Fruit fly (Drosophila melanogaster) whole organism, adult: ENCODE measurements around the gene Osi15.

ENCODE experiments used
- CG11617 ChIP-seq: fragments of 200-800 bp; sonication (Bioruptor generic); optimal IDR thresholded peaks from 2 replicates; lab custom pipeline; 2017; ENCODE audit warnings: mild to moderate bottlenecking, missing biosample characterization, missing genetic modification reagents, missing genetic modification characterization
- CG12768 ChIP-seq: fragments of 200-800 bp; sonication (Bioruptor generic); optimal IDR thresholded peaks from 2 replicates; lab custom pipeline; 2017; ENCODE audit warnings: missing biosample characterization, missing genetic modification characterization, mild to moderate bottlenecking, moderate library complexity, missing genetic modification reagents
- CG14711 ChIP-seq: fragments of 200-800 bp; sonication (Bioruptor generic); optimal IDR thresholded peaks from 2 replicates; lab custom pipeline; 2018; ENCODE audit warnings: missing biosample characterization, mild to moderate bottlenecking, missing genetic modification characterization, moderate library complexity
- CG1620 ChIP-seq: fragments of 200-800 bp; sonication (Bioruptor generic); optimal IDR thresholded peaks from 2 replicates; lab custom pipeline; 2016; ENCODE audit warnings: missing biosample characterization, missing genetic modification characterization
- CG33017 ChIP-seq: fragments of 200-800 bp; sonication (Bioruptor generic); optimal IDR thresholded peaks from 2 replicates; lab custom pipeline; 2018; ENCODE audit warnings: missing biosample characterization, mild to moderate bottlenecking, missing genetic modification characterization, moderate library complexity
- CG5204 ChIP-seq: fragments of 200-800 bp; sonication (Bioruptor generic); optimal IDR thresholded peaks from 2 replicates; lab custom pipeline; 2016; ENCODE audit warnings: missing biosample characterization, missing genetic modification characterization
- CG7045 ChIP-seq: fragments of 200-800 bp; sonication (Bioruptor generic); optimal IDR thresholded peaks from 2 replicates; lab custom pipeline; 2017; ENCODE audit warnings: missing biosample characterization, mild to moderate bottlenecking, missing genetic modification characterization
- CG7101 ChIP-seq: fragments of 200-800 bp; sonication (Bioruptor generic); optimal IDR thresholded peaks from 2 replicates; lab custom pipeline; 2018; ENCODE audit warnings: missing biosample characterization, mild to moderate bottlenecking, missing genetic modification characterization, moderate library complexity
- Clk ChIP-seq: fragments of 200-800 bp; sonication (Bioruptor generic); optimal IDR thresholded peaks from 2 replicates; lab custom pipeline; 2017; ENCODE audit warnings: missing biosample characterization, missing genetic modification characterization
- Crg-1 ChIP-seq: fragments of 200-800 bp; sonication (Bioruptor generic); optimal IDR thresholded peaks from 2 replicates; lab custom pipeline; 2016; ENCODE audit warnings: missing biosample characterization, missing genetic modification characterization
- Hr96 ChIP-seq: fragments of 200-800 bp; sonication (Bioruptor generic); optimal IDR thresholded peaks from 2 replicates; lab custom pipeline; 2016; ENCODE audit warnings: missing biosample characterization, missing genetic modification characterization
- Mnt ChIP-seq: fragments of 200-800 bp; sonication (Bioruptor generic); optimal IDR thresholded peaks from 2 replicates; lab custom pipeline; 2016; ENCODE audit warnings: missing biosample characterization, mild to moderate bottlenecking, missing genetic modification characterization
- bab1 ChIP-seq: fragments of 200-800 bp; sonication (Bioruptor generic); optimal IDR thresholded peaks from 3 replicates; lab custom pipeline; 2019; ENCODE audit warnings: missing biosample characterization, mild to moderate bottlenecking, missing genetic modification characterization, moderate library complexity
- cic ChIP-seq: fragments of 200-800 bp; sonication (Bioruptor generic); optimal IDR thresholded peaks from 2 replicates; lab custom pipeline; 2017; ENCODE audit warnings: missing biosample characterization, mild to moderate bottlenecking, missing genetic modification characterization, moderate library complexity
- cnc ChIP-seq, 2 experiments: fragments of >200 bp; optimal IDR thresholded peaks; 2 replicates each; lab custom pipeline; 2017
- kay ChIP-seq: fragments of 200-800 bp; sonication (Bioruptor generic); peaks from one replicate; lab custom pipeline; 2016; ENCODE audit warnings: missing biosample characterization, missing genetic modification characterization, borderline replicate concordance
- ovo ChIP-seq: fragments of 200-800 bp; sonication (Bioruptor generic); optimal IDR thresholded peaks from 2 replicates; lab custom pipeline; 2016; ENCODE audit warnings: missing biosample characterization, missing genetic modification characterization
- pad ChIP-seq: fragments of 200-800 bp; sonication (Bioruptor generic); optimal IDR thresholded peaks from 3 replicates; lab custom pipeline; 2017; ENCODE audit warnings: missing biosample characterization, missing genetic modification characterization, mild to moderate bottlenecking, moderate library complexity, missing genetic modification reagents
- tj ChIP-seq: fragments of 200-800 bp; sonication (Bioruptor generic); optimal IDR thresholded peaks from 3 replicates; lab custom pipeline; 2017; ENCODE audit warnings: missing biosample characterization, mild to moderate bottlenecking, missing genetic modification characterization, moderate library complexity
- toe ChIP-seq: fragments of 200-800 bp; sonication (Bioruptor generic); optimal IDR thresholded peaks from 2 replicates; lab custom pipeline; 2016; ENCODE audit warnings: missing biosample characterization, missing genetic modification characterization

The Osi15 gene

dm6 chr3R:6348943-6349342 is 47.3 kb downstream of the Osi15 start, which contains the start of gene Hr83:
Gene Hr83, plus strand, starts transcription at chr3R:6349243.
- no peak for TF ChIP-seq Mnt (GFP tag; lab: Kevin White, UChicago)
- no peak for TF ChIP-seq CG14711
- TF ChIP-seq Hr96, result no peak
- TF ChIP-seq CG7101 (tag; lab: Kevin White, UChicago), result no peak
- no peak for TF ChIP-seq cnc (optimal IDR thresholded peaks at IDR 0.05; lab: Kevin White, UChicago)
- TF ChIP-seq bab1, result no peak
- no peak for TF ChIP-seq Crg-1
- TF ChIP-seq CG7045, result no peak
- TF ChIP-seq CG12768, result no peak
- no peak for TF ChIP-seq CG33017
- TF ChIP-seq toe (GFP tag; lab: Kevin White, UChicago), result no peak
- TF ChIP-seq kay (GFP tag; lab: Kevin White, UChicago), result no peak

- TF ChIP-seq CG12768, result no peak
- TF ChIP-seq cic (GFP tag; lab: Kevin White, UChicago), result no peak
- TF ChIP-seq bab1, result no peak
- TF ChIP-seq cnc (optimal IDR thresholded peaks at IDR 0.05; lab: Kevin White, UChicago), result no peak
- no peak for TF ChIP-seq Mnt (GFP tag; lab: Kevin White, UChicago)
- no peak for TF ChIP-seq CG7101 (tag; lab: Kevin White, UChicago)
- no peak for TF ChIP-seq Crg-1
- TF ChIP-seq CG5204 (GFP tag; lab: Kevin White, UChicago), result no peak
Observed at dm6 chr3R:6350755-6351154, 49.2 kb downstream of the Osi15 start, which contains the start of gene Pak. Gene Pak, plus strand, starts transcription at chr3R:6350896.

- TF ChIP-seq CG33017 (no peak), pad (GFP tag; lab: Kevin White, UChicago) (peak; percentile 92), cic (GFP tag; lab: Kevin White, UChicago) (peak; percentile 34)
Observed at dm6 chr3R:6351181-6351580, 49.6 kb downstream of the Osi15 start.

dm6 chr3R:6351696-6352378 is 50.2 kb downstream of the Osi15 start:
- no peak for TF ChIP-seq CG5204 (GFP tag; lab: Kevin White, UChicago)
- TF ChIP-seq ovo, result peak; percentile 38
- no peak for TF ChIP-seq CG1620 (GFP tag; lab: Kevin White, UChicago)
- peak; percentile 9 for TF ChIP-seq CG33017
- TF ChIP-seq cnc (optimal IDR thresholded peaks at IDR 0.05; lab: Kevin White, UChicago), result no peak
- peak; percentile 12 for TF ChIP-seq CG7101 (tag; lab: Kevin White, UChicago)

dm6 chr3R:6352436-6352835 is 50.8 kb downstream of the Osi15 start:
- TF ChIP-seq cnc (optimal IDR thresholded peaks at IDR 0.05; lab: Kevin White, UChicago) (no peak), tj (GFP tag; lab: Kevin White, UChicago) (no peak), pad (GFP tag; lab: Kevin White, UChicago) (no peak), Hr96 (no peak), CG5204 (GFP tag; lab: Kevin White, UChicago) (no peak), CG7045 (no peak), CG12768 (no peak), CG33017 (no peak), CG7101 (tag; lab: Kevin White, UChicago) (no peak), CG11617 (no peak), CG14711 (no peak), toe (GFP tag; lab: Kevin White, UChicago) (no peak), bab1 (no peak), Mnt (GFP tag; lab: Kevin White, UChicago) (no peak)

dm6 chr3R:6352893-6353623 is 51.5 kb downstream of the Osi15 start:
- TF ChIP-seq kay (GFP tag; lab: Kevin White, UChicago) (peak; percentile 84), bab1 (no peak), CG7045 (no peak), CG5204 (GFP tag; lab: Kevin White, UChicago) (peak; percentile 35), Mnt (GFP tag; lab: Kevin White, UChicago) (no peak), pad (GFP tag; lab: Kevin White, UChicago) (peak; percentile 11), ovo (peak; percentile 26), CG7101 (tag; lab: Kevin White, UChicago) (no peak), CG14711 (no peak), Hr96 (no peak), Clk (no peak), tj (GFP tag; lab: Kevin White, UChicago) (no peak), cic (GFP tag; lab: Kevin White, UChicago) (no peak)
